Worm (Caenorhabditis elegans) whole organism, late embryonic: ENCODE results near the gene R05H10.7.
A peak's percentile ranks its signal among the peaks of the same experiment; 100 is the strongest.

Experiments
- T23F11.4 ChIP-seq: fragments of 200-800 bp; sonication (Bioruptor generic); optimal IDR thresholded peaks from 2 replicates; lab custom pipeline; 2018; ENCODE audit warnings: mild to moderate bottlenecking, missing genetic modification characterization, missing compliant biosample characterization
- ceh-31 ChIP-seq: sonication (generic microtip); optimal IDR thresholded peaks from 2 replicates; lab custom pipeline; 2016; ENCODE audit warnings: missing genetic modification characterization, missing compliant biosample characterization
- ceh-34 ChIP-seq: sonication (generic microtip); optimal IDR thresholded peaks from 2 replicates; lab custom pipeline; 2016; ENCODE audit warnings: mild to moderate bottlenecking, missing genetic modification characterization, missing compliant biosample characterization
- ceh-9 ChIP-seq: sonication (generic microtip); optimal IDR thresholded peaks from 2 replicates; lab custom pipeline; 2016; ENCODE audit warnings: mild to moderate bottlenecking, missing genetic modification characterization, inconsistent platforms, missing compliant biosample characterization
- hlh-15 ChIP-seq: sonication (generic microtip); optimal IDR thresholded peaks from 2 replicates; lab custom pipeline; 2016; ENCODE audit warnings: missing genetic modification characterization, missing compliant biosample characterization
- pros-1 ChIP-seq: fragments of 150-350 bp; optimal IDR thresholded peaks from 2 replicates; lab custom pipeline; 2014; ENCODE audit warnings: missing biosample characterization, missing genetic modification reagents, missing genetic modification characterization
- rnt-1 ChIP-seq: sonication (generic microtip); optimal IDR thresholded peaks from 2 replicates; lab custom pipeline; 2016; ENCODE audit warnings: missing genetic modification characterization, missing compliant biosample characterization
- tbx-2 ChIP-seq: sonication (generic microtip); optimal IDR thresholded peaks from 2 replicates; lab custom pipeline; 2016; ENCODE audit warnings: missing genetic modification characterization, missing compliant biosample characterization
- unc-55 ChIP-seq: sonication (generic microtip); optimal IDR thresholded peaks from 2 replicates; lab custom pipeline; 2017; ENCODE audit warnings: missing biosample characterization, missing genetic modification reagents, missing genetic modification characterization
- unc-86 ChIP-seq: sonication (generic microtip); optimal IDR thresholded peaks from 2 replicates; lab custom pipeline; 2016; ENCODE audit warnings: missing genetic modification characterization, missing compliant biosample characterization
- zip-5 ChIP-seq: sonication (generic microtip); optimal IDR thresholded peaks from 2 replicates; lab custom pipeline; 2016; ENCODE audit warnings: missing genetic modification characterization, missing compliant biosample characterization

- no peak for TF ChIP-seq ceh-9 (tag; lab: Kevin White, UChicago)
- TF ChIP-seq tbx-2: peak; percentile 55
- no peak for TF ChIP-seq unc-55 (GFP tag; lab: Kevin White, UChicago)
- TF ChIP-seq T23F11.4 (GFP tag; lab: Kevin White, UChicago): no peak
- TF ChIP-seq ceh-34 (tag; lab: Kevin White, UChicago): no peak
- no peak for TF ChIP-seq unc-86 (tag; lab: Kevin White, UChicago)
- peak; percentile 60 for TF ChIP-seq rnt-1 (tag; lab: Kevin White, UChicago)
- TF ChIP-seq ceh-31 (tag; lab: Kevin White, UChicago): peak; percentile 54
- peak; percentile 23 for TF ChIP-seq pros-1 (tag; lab: Kevin White, UChicago)
- no peak for TF ChIP-seq zip-5 (tag; lab: Kevin White, UChicago)
- no peak for TF ChIP-seq hlh-15 (tag; lab: Kevin White, UChicago)
Measured at ce11 chrII:14822419-14822818, 32.9 kb upstream of the R05H10.7 start.
